Worm (Caenorhabditis elegans) whole organism, L2 larva: ENCODE results near the gene F10D7.3.
A peak's percentile ranks its signal among the peaks of the same experiment; 100 is the strongest.

Source experiments
- Y55F3AM.14 ChIP-seq: fragments of 200-800 bp; sonication (Bioruptor generic); optimal IDR thresholded peaks from 2 replicates; lab custom pipeline; 2018; ENCODE audit warnings: mild to moderate bottlenecking, missing genetic modification characterization, missing compliant biosample characterization
- ZK546.5 ChIP-seq: sonication (generic microtip); optimal IDR thresholded peaks from 2 replicates; lab custom pipeline; 2017; ENCODE audit warnings: missing biosample characterization, missing genetic modification characterization
- alr-1 ChIP-seq: fragments of 150-350 bp; optimal IDR thresholded peaks from 2 replicates; lab custom pipeline; 2014; ENCODE audit warnings: missing biosample characterization, missing genetic modification characterization
- aly-2 ChIP-seq: fragments of 150-350 bp; optimal IDR thresholded peaks from 2 replicates; lab custom pipeline; 2014; ENCODE audit warnings: missing biosample characterization, missing genetic modification characterization
- ama-1 ChIP-seq: fragments of 150-350 bp; optimal IDR thresholded peaks from 2 replicates; lab custom pipeline; 2018; ENCODE audit warnings: inconsistent platforms
- blmp-1 ChIP-seq: sonication (generic microtip); optimal IDR thresholded peaks from 2 replicates; lab custom pipeline; 2017; ENCODE audit warnings: missing genetic modification characterization, mild to moderate bottlenecking, missing compliant biosample characterization, antibody characterized with exemption, moderate library complexity; ENCODE audit not compliant: insufficient read depth
- ceh-16 ChIP-seq: fragments of 150-350 bp; optimal IDR thresholded peaks from 2 replicates; lab custom pipeline; 2014; ENCODE audit warnings: missing biosample characterization, missing genetic modification characterization
- crh-2 ChIP-seq: sonication (generic microtip); optimal IDR thresholded peaks from 2 replicates; lab custom pipeline; 2017; ENCODE audit warnings: missing biosample characterization, missing genetic modification characterization
- dmd-4 ChIP-seq: sonication (generic microtip); optimal IDR thresholded peaks from 2 replicates; lab custom pipeline; 2017; ENCODE audit warnings: missing biosample characterization, missing genetic modification characterization
- egl-27 ChIP-seq: sonication (generic microtip); optimal IDR thresholded peaks from 3 replicates; lab custom pipeline; 2017; ENCODE audit warnings: missing biosample characterization, missing genetic modification reagents, missing genetic modification characterization
- elt-1 ChIP-seq: fragments of 150-350 bp; optimal IDR thresholded peaks from 2 replicates; lab custom pipeline; 2014; ENCODE audit warnings: missing biosample characterization, missing genetic modification characterization
- elt-3 ChIP-seq: sonication (generic microtip); optimal IDR thresholded peaks from 2 replicates; lab custom pipeline; 2017; ENCODE audit warnings: missing biosample characterization, missing genetic modification characterization
- lin-39 ChIP-seq: fragments of 150-350 bp; optimal IDR thresholded peaks from 2 replicates; lab custom pipeline; 2014; ENCODE audit warnings: missing biosample characterization, missing genetic modification reagents, missing genetic modification characterization
- mab-5 ChIP-seq: fragments of 150-350 bp; optimal IDR thresholded peaks from 2 replicates; lab custom pipeline; 2014; ENCODE audit warnings: missing biosample characterization, missing genetic modification characterization
- mbf-1 ChIP-seq: sonication (generic microtip); optimal IDR thresholded peaks from 2 replicates; lab custom pipeline; 2017; ENCODE audit warnings: missing biosample characterization, missing genetic modification characterization
- mdl-1 ChIP-seq, 2 experiments: fragments of 150-350 bp in 1 of 2; sonication (generic microtip) in 1 of 2; optimal IDR thresholded peaks; 2 replicates each; lab custom pipeline; 2017; ENCODE audit warnings: missing biosample characterization in 2 of 2, missing genetic modification characterization in 2 of 2
- nhr-11 ChIP-seq: fragments of 150-350 bp; optimal IDR thresholded peaks from 2 replicates; lab custom pipeline; 2014; ENCODE audit warnings: missing biosample characterization, missing genetic modification characterization
- nhr-12 ChIP-seq: fragments of 150-350 bp; optimal IDR thresholded peaks from 2 replicates; lab custom pipeline; 2014; ENCODE audit warnings: missing biosample characterization, missing genetic modification characterization
- nhr-129 ChIP-seq: fragments of 150-350 bp; optimal IDR thresholded peaks from 2 replicates; lab custom pipeline; 2014; ENCODE audit warnings: missing biosample characterization, missing genetic modification characterization
- nhr-21 ChIP-seq: fragments of 150-350 bp; optimal IDR thresholded peaks from 2 replicates; lab custom pipeline; 2014; ENCODE audit warnings: missing biosample characterization, missing genetic modification characterization
- nhr-23 ChIP-seq: fragments of 150-350 bp; optimal IDR thresholded peaks from 2 replicates; lab custom pipeline; 2014; ENCODE audit warnings: missing biosample characterization, missing genetic modification reagents, missing genetic modification characterization
- nhr-237 ChIP-seq: fragments of 150-350 bp; optimal IDR thresholded peaks from 2 replicates; lab custom pipeline; 2014; ENCODE audit warnings: missing biosample characterization, missing genetic modification characterization
- nhr-25 ChIP-seq: fragments of 150-350 bp; sonication (generic microtip); optimal IDR thresholded peaks from 3 replicates; lab custom pipeline; 2014; ENCODE audit warnings: missing biosample characterization, missing genetic modification characterization
- nhr-77 ChIP-seq: fragments of 150-350 bp; optimal IDR thresholded peaks from 2 replicates; lab custom pipeline; 2014; ENCODE audit warnings: missing biosample characterization, missing genetic modification characterization
- peb-1 ChIP-seq: fragments of 150-350 bp; optimal IDR thresholded peaks from 2 replicates; lab custom pipeline; 2014; ENCODE audit warnings: missing biosample characterization, missing genetic modification characterization
- sem-4 ChIP-seq: fragments of 150-350 bp; optimal IDR thresholded peaks from 2 replicates; lab custom pipeline; 2014; ENCODE audit warnings: missing biosample characterization, missing genetic modification reagents, missing genetic modification characterization
- skn-1 ChIP-seq: sonication (generic microtip); optimal IDR thresholded peaks from 2 replicates; lab custom pipeline; 2017; ENCODE audit warnings: missing biosample characterization, missing genetic modification characterization
- sma-3 ChIP-seq: sonication (generic microtip); optimal IDR thresholded peaks from 2 replicates; lab custom pipeline; 2016; ENCODE audit warnings: missing genetic modification reagents, missing genetic modification characterization, missing compliant biosample characterization
- sma-9 ChIP-seq, 2 experiments: fragments of 150-350 bp in 1 of 2; sonication (generic microtip) in 1 of 2; optimal IDR thresholded peaks; 2 replicates each; lab custom pipeline; 2014 to 2016; ENCODE audit warnings: missing genetic modification characterization in 2 of 2, mild to moderate bottlenecking in 1 of 2, missing biosample characterization in 1 of 2, missing compliant biosample characterization in 1 of 2, missing genetic modification reagents in 1 of 2, moderate library complexity in 1 of 2
- snpc-4 ChIP-seq: fragments of 150-350 bp; optimal IDR thresholded peaks from 2 replicates; lab custom pipeline; 2014; ENCODE audit warnings: missing biosample characterization, missing genetic modification characterization
- unc-39 ChIP-seq: fragments of 150-350 bp; optimal IDR thresholded peaks from 2 replicates; lab custom pipeline; 2014; ENCODE audit warnings: missing biosample characterization, missing genetic modification characterization
- unc-55 ChIP-seq: fragments of 150-350 bp; sonication (generic microtip); optimal IDR thresholded peaks from 3 replicates; lab custom pipeline; 2014; ENCODE audit warnings: missing biosample characterization, missing genetic modification reagents, missing genetic modification characterization
- unc-62 ChIP-seq: fragments of 150-350 bp; optimal IDR thresholded peaks from 2 replicates; lab custom pipeline; 2014; ENCODE audit warnings: missing biosample characterization, missing genetic modification reagents, missing genetic modification characterization
- zag-1 ChIP-seq: fragments of 150-350 bp; optimal IDR thresholded peaks from 2 replicates; lab custom pipeline; 2014; ENCODE audit warnings: missing biosample characterization, missing genetic modification characterization
- ztf-1 ChIP-seq: fragments of 200-800 bp; sonication (Bioruptor generic); conservative IDR thresholded peaks from 2 replicates; pipeline ENCODE4 v1.3.6; 2022; ENCODE audit warnings: missing genetic modification characterization, missing compliant biosample characterization
- ztf-4 ChIP-seq: fragments of 150-350 bp; optimal IDR thresholded peaks from 2 replicates; lab custom pipeline; 2014; ENCODE audit warnings: missing biosample characterization, missing genetic modification characterization

F10D7.3 gene

DNA sequence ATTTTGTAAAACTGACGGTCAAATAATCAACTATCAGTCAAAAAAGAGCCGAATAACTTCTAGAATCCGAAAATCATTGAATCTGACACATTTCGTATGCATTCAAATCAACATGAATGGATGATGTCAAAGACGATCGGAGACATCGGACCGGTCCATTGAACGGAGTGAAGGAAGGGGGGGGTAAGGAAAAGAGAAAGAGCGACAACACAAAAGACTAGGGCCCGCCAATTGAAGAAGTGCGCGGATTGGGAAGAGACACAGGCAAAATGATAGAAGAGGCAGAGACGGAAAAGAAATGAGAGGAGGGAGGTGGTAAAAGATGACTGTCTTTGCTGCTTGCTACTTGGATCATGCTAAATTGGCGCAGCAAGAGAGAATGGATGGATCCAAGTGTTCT, 4.9 kb downstream of the F10D7.3 start:
- TF ChIP-seq dmd-4 (tag; lab: Kevin White, UChicago), result no peak
- peak; percentile 12 for TF ChIP-seq sem-4
- TF ChIP-seq unc-62 (GFP tag; lab: Kevin White, UChicago), result no peak
- TF ChIP-seq nhr-23 (tag; lab: Kevin White, UChicago), result no peak
- TF ChIP-seq nhr-25 (tag; lab: Kevin White, UChicago), result peak; percentile 22
- TF ChIP-seq mdl-1 (tag; optimal IDR thresholded peaks at IDR 0.05; lab: Kevin White, UChicago), result no peak
- TF ChIP-seq ZK546.5 (tag; lab: Kevin White, UChicago), result no peak
- no peak for TF ChIP-seq elt-3 (tag; lab: Kevin White, UChicago)
- peak; percentile 40 for TF ChIP-seq nhr-129 (tag; lab: Kevin White, UChicago)

DNA sequence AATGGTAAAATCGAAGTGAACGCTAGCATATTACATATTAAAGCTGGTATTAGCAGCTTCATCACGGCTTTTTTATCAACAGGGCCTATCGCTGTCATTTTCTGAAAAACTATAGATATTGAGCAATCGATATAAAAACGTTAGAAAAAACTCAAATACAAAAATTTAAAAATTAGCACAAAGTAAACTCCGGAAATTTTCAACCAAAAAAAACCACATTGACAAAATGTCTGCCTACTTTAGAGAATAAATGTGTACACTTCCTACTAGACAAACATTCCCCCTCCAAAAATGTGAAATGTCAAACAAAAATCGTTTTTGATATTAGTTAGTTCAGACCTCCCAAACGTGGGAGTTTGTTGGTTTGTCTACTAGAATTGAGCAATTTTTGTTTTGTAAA, 5.9 kb downstream of the F10D7.3 start, which contains the start of gene mfsd-10:
TSS of gene mfsd-10 (minus strand) at position 101 of the 400 bp plus-strand sequence.
- TF ChIP-seq unc-62 (GFP tag; lab: Kevin White, UChicago), result no peak
- no peak for TF ChIP-seq skn-1 (tag; lab: Kevin White, UChicago)
- no peak for TF ChIP-seq unc-55 (GFP tag; lab: Kevin White, UChicago)
- TF ChIP-seq mbf-1, result no peak
- no peak for TF ChIP-seq crh-2 (tag; lab: Kevin White, UChicago)
- no peak for TF ChIP-seq snpc-4 (tag; lab: Kevin White, UChicago)
- no peak for TF ChIP-seq unc-39
- TF ChIP-seq nhr-77 (tag; lab: Kevin White, UChicago), result no peak
- no peak for TF ChIP-seq nhr-12 (tag; lab: Kevin White, UChicago)
- no peak for TF ChIP-seq peb-1 (tag; lab: Kevin White, UChicago)
- TF ChIP-seq sma-3 (GFP tag; lab: Kevin White, UChicago), result no peak
- TF ChIP-seq blmp-1 (tag; lab: Kevin White, UChicago), result no peak
- TF ChIP-seq nhr-11, result no peak

DNA sequence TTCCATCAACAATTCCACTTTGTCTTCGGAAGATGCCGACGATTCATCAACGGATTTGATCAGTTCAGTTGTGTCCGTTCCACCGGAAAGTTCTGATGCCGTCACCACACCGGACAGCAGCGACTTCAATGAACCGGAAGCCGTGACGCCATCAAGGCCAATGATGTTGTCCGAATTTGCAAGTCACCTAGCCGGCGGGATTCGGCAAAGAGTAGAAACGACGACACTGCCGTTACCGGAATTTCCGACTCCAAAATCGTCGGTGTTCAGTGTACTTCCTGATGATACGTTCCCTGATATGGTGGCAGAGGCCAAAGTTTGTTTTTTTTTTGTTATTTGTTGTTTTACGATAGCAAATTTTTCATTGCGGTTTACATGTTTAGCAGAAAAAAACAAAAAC, 10.9 kb downstream of the F10D7.3 start:
- TF ChIP-seq peb-1 (tag; lab: Kevin White, UChicago) (no peak), sma-3 (GFP tag; lab: Kevin White, UChicago) (peak; percentile 15), ztf-4 (no peak), dmd-4 (tag; lab: Kevin White, UChicago) (no peak), Y55F3AM.14 (GFP tag; lab: Kevin White, UChicago) (no peak), sem-4 (no peak), elt-3 (tag; lab: Kevin White, UChicago) (no peak)

DNA sequence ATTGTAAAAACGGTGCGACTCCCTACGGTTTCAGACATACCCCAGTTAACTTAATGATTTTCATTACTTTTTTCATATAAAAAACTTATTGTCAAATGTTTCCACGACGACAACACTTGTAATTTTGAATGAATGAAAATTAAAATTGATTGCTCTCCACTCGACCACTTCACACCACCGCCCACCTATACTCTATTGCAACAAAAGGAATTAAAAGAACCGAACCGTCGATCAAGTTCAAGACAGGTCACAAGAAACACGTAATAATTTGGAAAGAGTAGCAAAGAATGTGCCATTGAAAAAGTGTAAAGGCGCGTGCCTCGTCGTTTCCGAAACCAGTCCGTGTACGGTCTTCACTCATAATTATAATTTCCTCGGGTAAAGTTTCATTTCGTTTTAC, 11.9 kb downstream of the F10D7.3 start, which contains the start of gene F10D7.11:
TSS of gene F10D7.11 (plus strand) at position 301 of the 400 bp plus-strand sequence.
- no peak for TF ChIP-seq unc-55 (GFP tag; lab: Kevin White, UChicago)
- TF ChIP-seq aly-2 (tag; lab: Kevin White, UChicago), result no peak

DNA sequence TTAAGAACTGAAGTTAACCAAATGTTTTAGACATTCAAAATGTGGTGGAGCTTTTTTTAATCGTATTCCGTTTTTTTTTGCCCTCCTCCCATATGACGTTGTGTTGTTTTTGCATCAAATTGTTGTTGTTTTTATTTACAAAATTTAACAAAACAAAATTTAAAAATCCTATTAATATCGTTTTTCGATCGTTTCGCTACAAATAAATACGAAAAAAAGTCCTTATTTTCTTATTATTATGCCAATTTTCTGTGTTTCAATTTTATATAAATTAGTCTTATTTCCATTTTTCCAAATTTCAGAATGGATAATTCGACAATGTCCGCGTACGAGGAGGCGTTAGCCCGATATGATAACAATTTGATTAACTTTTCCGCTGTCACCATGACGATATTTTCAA, 15.0 kb downstream of the F10D7.3 start, which contains the start of gene npr-36:
TSS of gene npr-36 (plus strand) at position 301 of the 400 bp plus-strand sequence.
- TF ChIP-seq elt-1 (no peak), ztf-1 (GFP tag; lab: Robert Waterston, UW) (no peak), skn-1 (tag; lab: Kevin White, UChicago) (no peak), nhr-11 (no peak)

DNA sequence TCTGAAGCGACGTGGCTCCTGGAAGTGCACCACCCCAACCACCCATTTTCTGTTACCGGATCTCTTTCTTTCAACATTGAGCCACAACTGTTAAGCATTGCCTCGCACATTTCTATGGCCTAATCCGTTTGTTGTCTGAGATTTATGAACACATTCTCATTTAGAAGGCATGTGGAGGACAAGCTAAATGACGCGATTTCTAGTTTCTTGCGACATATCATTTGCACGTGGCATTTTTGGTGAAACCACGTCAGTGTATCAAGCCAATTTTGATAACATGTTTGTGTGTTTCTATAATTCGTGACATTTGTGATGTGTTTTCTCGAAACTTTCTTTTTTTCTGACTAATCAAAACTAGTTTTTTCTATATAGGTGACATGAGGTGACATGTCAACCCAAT, 17.7 kb downstream of the F10D7.3 start:
- TF ChIP-seq crh-2 (tag; lab: Kevin White, UChicago), result no peak
- TF ChIP-seq ama-1 (lab: Kevin White, UChicago), result no peak
- TF ChIP-seq nhr-11, result no peak
- TF ChIP-seq ceh-16 (tag; lab: Kevin White, UChicago), result no peak
- TF ChIP-seq unc-39, result no peak
- TF ChIP-seq peb-1 (tag; lab: Kevin White, UChicago), result no peak
- TF ChIP-seq egl-27 (tag; lab: Kevin White, UChicago), result no peak
- no peak for TF ChIP-seq dmd-4 (tag; lab: Kevin White, UChicago)
- TF ChIP-seq ztf-4, result no peak
- TF ChIP-seq zag-1 (tag; lab: Kevin White, UChicago), result no peak
- TF ChIP-seq alr-1 (tag; lab: Kevin White, UChicago), result no peak
- TF ChIP-seq nhr-21 (tag; lab: Kevin White, UChicago), result no peak
- TF ChIP-seq lin-39 (tag; lab: Kevin White, UChicago), result no peak
- TF ChIP-seq mab-5, result no peak
- TF ChIP-seq mdl-1 (tag; optimal IDR thresholded peaks at IDR 0.05; lab: Kevin White, UChicago), result no peak
- TF ChIP-seq sma-9 (GFP tag; optimal IDR thresholded peaks at IDR 0.05; lab: Kevin White, UChicago), result no peak
- no peak for TF ChIP-seq sma-9 (tag; optimal IDR thresholded peaks at IDR 0.05; lab: Kevin White, UChicago)
- no peak for TF ChIP-seq snpc-4 (tag; lab: Kevin White, UChicago)
- TF ChIP-seq skn-1 (tag; lab: Kevin White, UChicago), result no peak
- no peak for TF ChIP-seq elt-3 (tag; lab: Kevin White, UChicago)
- TF ChIP-seq nhr-237, result no peak
